Worm (Caenorhabditis elegans) whole organism, L2 larva: ENCODE results near the gene sre-6.

Source experiments
- alr-1 ChIP-seq: fragments of 150-350 bp; optimal IDR thresholded peaks from 2 replicates; lab custom pipeline; 2014; ENCODE audit warnings: missing biosample characterization, missing genetic modification characterization
- blmp-1 ChIP-seq: sonication (generic microtip); optimal IDR thresholded peaks from 2 replicates; lab custom pipeline; 2017; ENCODE audit warnings: missing genetic modification characterization, mild to moderate bottlenecking, missing compliant biosample characterization, antibody characterized with exemption, moderate library complexity; ENCODE audit not compliant: insufficient read depth
- ceh-82 ChIP-seq: fragments of 150-350 bp; optimal IDR thresholded peaks from 2 replicates; lab custom pipeline; 2014; ENCODE audit warnings: missing biosample characterization, missing genetic modification characterization
- crh-2 ChIP-seq: sonication (generic microtip); optimal IDR thresholded peaks from 2 replicates; lab custom pipeline; 2017; ENCODE audit warnings: missing biosample characterization, missing genetic modification characterization
- nhr-25 ChIP-seq: fragments of 150-350 bp; sonication (generic microtip); optimal IDR thresholded peaks from 3 replicates; lab custom pipeline; 2014; ENCODE audit warnings: missing biosample characterization, missing genetic modification characterization
- sem-4 ChIP-seq: fragments of 150-350 bp; optimal IDR thresholded peaks from 2 replicates; lab custom pipeline; 2014; ENCODE audit warnings: missing biosample characterization, missing genetic modification reagents, missing genetic modification characterization
- unc-39 ChIP-seq: fragments of 150-350 bp; optimal IDR thresholded peaks from 2 replicates; lab custom pipeline; 2014; ENCODE audit warnings: missing biosample characterization, missing genetic modification characterization
- unc-55 ChIP-seq: fragments of 150-350 bp; sonication (generic microtip); optimal IDR thresholded peaks from 3 replicates; lab custom pipeline; 2014; ENCODE audit warnings: missing biosample characterization, missing genetic modification reagents, missing genetic modification characterization

DNA sequence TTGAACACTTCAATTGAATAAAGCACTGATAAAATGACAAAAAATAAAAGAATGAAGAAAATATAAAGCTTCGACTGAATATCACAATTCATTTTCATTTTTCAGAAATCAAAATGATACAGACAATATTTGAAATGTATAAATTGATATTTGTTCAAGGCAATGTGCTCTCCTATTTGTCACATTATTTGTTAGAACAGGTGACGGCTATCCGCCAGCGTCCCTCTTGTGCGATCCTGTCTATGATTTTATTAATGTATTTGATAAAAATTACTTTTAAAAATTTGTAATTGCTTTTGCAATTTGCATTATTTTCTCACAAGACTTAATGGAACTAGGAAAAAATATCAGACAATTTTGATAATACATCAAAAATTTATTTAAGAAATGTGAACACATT, 8.5 kb downstream of the sre-6 start, which contains the start of gene F28H7.7:
- TF ChIP-seq blmp-1 (no peak), sem-4 (tag; lab: Kevin White, UChicago) (no peak), crh-2 (no peak), unc-39 (tag; lab: Kevin White, UChicago) (no peak), ceh-82 (tag; lab: Kevin White, UChicago) (no peak), alr-1 (tag; lab: Kevin White, UChicago) (no peak), unc-55 (no peak), nhr-25 (tag; lab: Kevin White, UChicago) (no peak)
